Worm (Caenorhabditis elegans): ENCODE measurements around the gene T09A5.4.
A peak's percentile ranks its signal among the peaks of the same experiment; 100 is the strongest.

Gene T09A5.4

DNA sequence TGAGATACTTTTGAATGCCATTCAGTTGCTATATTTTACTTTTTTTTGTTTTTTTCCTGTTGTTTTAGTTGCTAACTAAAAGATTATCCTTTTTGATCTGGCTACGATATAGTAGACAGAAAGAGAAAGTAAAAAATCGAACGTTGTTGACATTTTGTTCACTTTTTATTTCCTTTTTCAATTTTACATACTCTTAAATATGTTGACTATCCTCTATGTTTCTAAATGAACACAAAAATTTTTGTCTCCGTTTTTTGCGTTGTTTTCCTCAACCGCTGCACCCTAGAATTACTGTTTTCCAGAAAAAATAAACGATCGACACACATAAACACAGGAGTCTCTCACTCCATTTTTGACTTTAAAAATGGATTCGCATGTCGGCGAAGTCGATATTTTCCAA lies 3.9 kb upstream of the T09A5.4 start, which contains the start of gene klp-3:
Gene klp-3, plus strand, starts transcription at position 301 of the 400 bp plus-strand sequence.
- TF ChIP-seq mes-4 (tag; optimal IDR thresholded peaks at IDR 0.05) (no peak), sptf-2 (GFP tag; optimal IDR thresholded peaks at IDR 0.05) (no peak), mcd-1 (GFP tag; IDR thresholded peaks at IDR 0.05) (no peak)

DNA sequence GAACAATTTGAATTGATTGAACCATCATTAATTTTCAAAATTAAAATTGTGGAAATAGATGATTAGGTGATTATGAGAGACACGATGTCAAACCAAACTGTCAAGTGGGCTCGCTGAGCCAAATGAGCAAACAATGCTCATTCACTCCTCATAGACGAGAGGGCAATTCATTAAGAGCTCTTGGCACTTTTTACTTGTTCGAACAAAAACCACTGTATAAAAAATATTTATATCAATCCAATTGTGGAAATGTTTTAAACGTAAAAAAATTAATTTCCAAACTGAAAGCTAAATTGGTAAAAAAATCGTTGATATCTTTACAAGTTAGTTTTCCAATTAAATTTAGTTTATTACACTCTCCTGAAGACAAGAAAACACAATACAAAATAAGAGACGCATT lies 3.7 kb downstream of the T09A5.4 start, which contains the start of gene acr-7:
Gene acr-7, minus strand, starts transcription at position 101 of the 400 bp plus-strand sequence.
- TF ChIP-seq ztf-3 (GFP tag; optimal IDR thresholded peaks at IDR 0.05) (no peak), C17E4.6 (GFP tag; IDR thresholded peaks at IDR 0.05) (no peak), Y79H2A.3 (GFP tag; conservative IDR thresholded peaks at IDR 0.05) (no peak), ztf-18 (tag; optimal IDR thresholded peaks at IDR 0.05) (no peak), sptf-2 (GFP tag; optimal IDR thresholded peaks at IDR 0.05) (no peak), F39B2.1 (GFP tag; IDR thresholded peaks at IDR 0.05) (no peak), lsy-27 (tag; optimal IDR thresholded peaks at IDR 0.05; ENCODE audit: borderline replicate concordance, insufficient read depth) (no peak), nhr-27 (tag; optimal IDR thresholded peaks at IDR 0.05) (no peak), F37B4.10 (GFP tag; IDR thresholded peaks at IDR 0.05) (no peak), dpff-1 (tag; optimal IDR thresholded peaks at IDR 0.05) (no peak)

DNA sequence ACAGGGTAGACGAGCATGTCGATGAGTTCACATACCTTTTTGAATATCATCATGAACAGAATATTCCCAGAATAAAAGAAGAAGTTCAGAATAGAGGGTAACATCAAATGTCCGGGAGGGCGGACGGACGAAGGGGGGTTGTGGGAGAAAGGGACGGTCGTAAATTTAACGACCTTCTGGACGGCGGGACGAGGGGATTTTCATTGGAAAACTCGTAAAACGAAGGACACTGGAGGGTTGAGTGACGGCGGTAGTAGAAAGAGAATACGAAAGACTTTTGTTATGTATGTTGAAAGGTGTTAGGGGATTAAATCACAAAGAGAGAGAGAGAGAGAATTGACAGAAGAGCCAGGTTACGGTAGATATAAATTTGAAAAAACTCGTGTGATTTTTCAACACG lies 4.6 kb downstream of the T09A5.4 start:
- no peak for TF ChIP-seq him-1 (tag; optimal IDR thresholded peaks at IDR 0.05)
- TF ChIP-seq akir-1 (GFP tag; optimal IDR thresholded peaks at IDR 0.05): no peak
- TF ChIP-seq ZK185.1 (tag; optimal IDR thresholded peaks at IDR 0.05; ENCODE audit: poor library complexity, severe bottlenecking): no peak
- no peak for TF ChIP-seq T07F8.4 (tag; optimal IDR thresholded peaks at IDR 0.05)
- no peak for TF ChIP-seq B0336.3 (GFP tag; IDR thresholded peaks at IDR 0.05)
- no peak for TF ChIP-seq rec-8 (tag; optimal IDR thresholded peaks at IDR 0.05)
- TF ChIP-seq Y53F4B.3 (GFP tag; IDR thresholded peaks at IDR 0.05): no peak
- no peak for TF ChIP-seq nhr-27 (tag; optimal IDR thresholded peaks at IDR 0.05)
- TF ChIP-seq ceh-27 (GFP tag; optimal IDR thresholded peaks at IDR 0.05): no peak
- no peak for TF ChIP-seq B0035.1 (tag; optimal IDR thresholded peaks at IDR 0.05)
- TF ChIP-seq ztf-6 (GFP tag; IDR thresholded peaks at IDR 0.05): no peak

DNA sequence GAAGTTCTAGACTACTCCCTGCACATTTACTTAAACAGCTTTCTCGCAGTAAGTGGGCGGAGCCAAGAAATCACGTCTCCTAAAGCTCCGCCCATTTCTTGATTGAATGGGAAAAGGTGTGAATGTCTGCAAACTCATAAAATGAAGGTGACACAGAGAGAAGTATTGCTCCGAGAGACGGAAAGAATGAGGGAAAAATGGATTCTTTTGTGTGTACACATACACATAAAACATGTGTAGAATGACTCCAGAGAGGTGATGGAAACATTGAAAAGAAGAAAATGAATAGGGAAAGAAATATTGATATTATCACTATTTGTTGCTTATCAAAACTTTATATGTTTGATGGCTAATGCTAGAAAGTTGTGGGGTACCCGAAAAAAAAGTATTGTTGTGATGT lies 5.5 kb downstream of the T09A5.4 start:
- TF ChIP-seq attf-3 (GFP tag; conservative IDR thresholded peaks at IDR 0.05) (no peak), tbx-9 (tag; optimal IDR thresholded peaks at IDR 0.05; ENCODE audit: borderline replicate concordance) (no peak), hsf-1 (GFP tag; IDR thresholded peaks at IDR 0.05) (no peak), nhr-80 (tag; optimal IDR thresholded peaks at IDR 0.05) (peak; percentile 36), egl-18 (GFP tag; IDR thresholded peaks at IDR 0.05) (no peak), hrde-1 (tag; optimal IDR thresholded peaks at IDR 0.05; ENCODE audit: borderline replicate concordance) (no peak)

DNA sequence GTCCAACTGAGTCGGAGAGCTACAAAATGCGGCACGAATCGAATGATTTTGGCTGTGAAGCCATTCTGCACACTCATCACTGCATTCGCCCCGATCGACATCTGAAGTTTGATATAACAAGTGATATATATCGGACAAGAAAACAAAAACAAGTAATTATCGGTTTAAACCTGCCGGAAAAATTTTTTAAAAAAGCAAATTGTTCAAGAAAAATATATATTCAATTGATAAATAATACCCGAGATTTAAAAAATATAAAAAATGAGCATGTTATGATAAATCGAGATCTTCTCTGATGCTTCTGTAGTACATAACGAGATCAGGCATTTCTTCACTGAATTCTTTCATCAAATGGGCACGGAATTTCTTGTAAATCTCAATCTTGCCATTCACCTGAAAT lies 7.7 kb downstream of the T09A5.4 start, which contains the start of gene T09A5.5:
Gene T09A5.5, minus strand, starts transcription at position 101 of the 400 bp plus-strand sequence.
- TF ChIP-seq K12H6.12 (tag; optimal IDR thresholded peaks at IDR 0.05) (no peak), madf-6 (GFP tag; IDR thresholded peaks at IDR 0.05) (peak; percentile 32; the same call in 1 of the 2 replicates)

DNA sequence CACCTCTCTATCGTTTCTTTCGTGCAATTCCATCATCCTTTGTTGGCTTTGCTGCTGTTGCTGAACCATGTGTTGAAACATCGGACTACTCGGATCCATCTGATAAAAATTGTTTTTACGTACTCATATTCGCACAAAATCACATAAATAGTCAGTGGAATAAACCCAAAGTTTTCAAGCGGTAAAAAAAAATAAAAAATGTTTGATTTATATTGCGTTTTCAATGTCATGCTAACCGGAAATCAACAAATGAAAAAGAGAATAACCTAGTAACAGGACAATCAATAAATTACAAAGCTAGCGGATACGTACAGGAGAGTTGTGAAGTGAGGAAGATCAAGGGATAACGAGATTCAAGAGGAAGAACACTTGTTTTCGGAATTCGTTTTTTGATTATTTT lies 9.0 kb downstream of the T09A5.4 start, which contains the start of gene mdt-10:
Gene mdt-10, minus strand, starts transcription at position 101 of the 400 bp plus-strand sequence.
- TF ChIP-seq F39B2.1 (GFP tag; IDR thresholded peaks at IDR 0.05): no peak
- TF ChIP-seq ztf-22 (GFP tag; optimal IDR thresholded peaks at IDR 0.05): no peak
- TF ChIP-seq aptf-2 (GFP tag; conservative IDR thresholded peaks at IDR 0.05): no peak
- no peak for TF ChIP-seq B0035.1 (tag; optimal IDR thresholded peaks at IDR 0.05)
- no peak for TF ChIP-seq F37B4.10 (GFP tag; IDR thresholded peaks at IDR 0.05)
- no peak for TF ChIP-seq B0019.2 (GFP tag; conservative IDR thresholded peaks at IDR 0.05)
- TF ChIP-seq C17E4.6 (GFP tag; IDR thresholded peaks at IDR 0.05): no peak
- TF ChIP-seq ztf-3 (GFP tag; optimal IDR thresholded peaks at IDR 0.05): no peak
- no peak for TF ChIP-seq cebp-2 (GFP tag; IDR thresholded peaks at IDR 0.05)
- no peak for TF ChIP-seq him-1 (tag; optimal IDR thresholded peaks at IDR 0.05)
- TF ChIP-seq ceh-58 (GFP tag; IDR thresholded peaks at IDR 0.05): no peak
- no peak for TF ChIP-seq nhr-27 (tag; optimal IDR thresholded peaks at IDR 0.05)
- TF ChIP-seq Y67H2A.10 (GFP tag; conservative IDR thresholded peaks at IDR 0.05): no peak
- no peak for TF ChIP-seq hlh-26 (GFP tag; conservative IDR thresholded peaks at IDR 0.05)
- no peak for TF ChIP-seq ztf-28 (GFP tag; IDR thresholded peaks at IDR 0.05)
- no peak for TF ChIP-seq bed-2 (GFP tag; IDR thresholded peaks at IDR 0.05)
- TF ChIP-seq hlh-12 (tag; optimal IDR thresholded peaks at IDR 0.05): no peak
- no peak for TF ChIP-seq akir-1 (GFP tag; optimal IDR thresholded peaks at IDR 0.05)

Data from whole organism, young adult.